Fruit fly (Drosophila melanogaster) whole organism, embryonic: Measurements from ENCODE around the gene Abl.

Source experiments
- CG12219 ChIP-seq: fragments of 200-800 bp; sonication (Bioruptor generic); optimal IDR thresholded peaks from 3 replicates; lab custom pipeline; 2018; ENCODE audit warnings: missing biosample characterization, mild to moderate bottlenecking, missing genetic modification characterization
- CG31388 ChIP-seq: fragments of 200-800 bp; sonication (Bioruptor generic); optimal IDR thresholded peaks from 2 replicates; lab custom pipeline; 2016; ENCODE audit warnings: missing biosample characterization, missing genetic modification characterization
- fd64A ChIP-seq: fragments of 200-800 bp; sonication (Bioruptor generic); optimal IDR thresholded peaks from 3 replicates; lab custom pipeline; 2018; ENCODE audit warnings: missing biosample characterization, mild to moderate bottlenecking, missing genetic modification characterization

DNA sequence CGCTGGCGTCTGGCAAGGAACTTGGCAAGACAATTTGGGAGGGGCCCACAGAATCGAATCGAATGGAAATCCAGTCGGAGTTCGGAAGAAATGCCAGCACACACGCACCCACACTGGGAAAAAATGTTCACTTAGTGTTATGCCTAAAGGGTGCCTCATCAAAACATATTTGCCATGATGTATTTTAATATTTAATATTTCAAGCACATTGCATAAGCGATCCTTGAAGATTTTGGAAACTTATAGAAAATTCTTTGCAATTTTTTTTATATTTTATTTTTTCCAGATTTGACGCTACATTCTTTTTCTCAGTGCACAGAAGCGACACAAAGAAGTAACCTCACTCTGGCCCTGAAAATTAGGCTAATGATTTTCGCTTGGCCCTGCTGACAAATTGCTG, 81.6 kb downstream of the Abl start:
- TF ChIP-seq CG12219 = no peak
- no peak for TF ChIP-seq CG31388 (GFP tag; lab: Kevin White, UChicago)
- TF ChIP-seq fd64A = no peak
